Worm (Caenorhabditis elegans): ENCODE results near the gene heh-1.

Gene heh-1

ce11 chrIII:3160490-3160889 is 38.8 kb downstream of the heh-1 start:
- TF ChIP-seq aly-2 (tag; optimal IDR thresholded peaks at IDR 0.05) (no peak), nhr-11 (tag; optimal IDR thresholded peaks at IDR 0.05) (no peak), nhr-12 (tag; optimal IDR thresholded peaks at IDR 0.05) (no peak)

- TF ChIP-seq egl-27 (tag; optimal IDR thresholded peaks at IDR 0.05) (no peak), pqm-1 (tag; optimal IDR thresholded peaks at IDR 0.05) (no peak), eor-1 (tag; optimal IDR thresholded peaks at IDR 0.05) (no peak), pha-4 (tag; optimal IDR thresholded peaks at IDR 0.05) (no peak), nhr-12 (tag; optimal IDR thresholded peaks at IDR 0.05) (no peak), lsy-12 (tag; optimal IDR thresholded peaks at IDR 0.05) (no peak), ceh-82 (tag; optimal IDR thresholded peaks at IDR 0.05) (no peak), jun-1 (tag; optimal IDR thresholded peaks at IDR 0.05) (no peak), ceh-16 (tag; optimal IDR thresholded peaks at IDR 0.05) (no peak), snpc-4 (tag; optimal IDR thresholded peaks at IDR 0.05) (no peak), lin-39 (tag; optimal IDR thresholded peaks at IDR 0.05) (no peak)
Measured at ce11 chrIII:3154968-3155367, 44.3 kb downstream of the heh-1 start, which contains the start of gene C44B11.1. Gene C44B11.1, plus strand, starts transcription at chrIII:3155268.

- TF ChIP-seq pha-4 (tag; optimal IDR thresholded peaks at IDR 0.05) (no peak), snpc-4 (tag; optimal IDR thresholded peaks at IDR 0.05) (no peak), fkh-2 (tag; optimal IDR thresholded peaks at IDR 0.05) (no peak), nhr-76 (tag; optimal IDR thresholded peaks at IDR 0.05) (no peak), elt-3 (tag; optimal IDR thresholded peaks at IDR 0.05) (no peak), nfya-1 (tag; optimal IDR thresholded peaks at IDR 0.05; ENCODE audit: insufficient read depth) (no peak), sea-2 (GFP tag; optimal IDR thresholded peaks at IDR 0.05) (no peak), ztf-11 (tag; optimal IDR thresholded peaks at IDR 0.05) (no peak), mdl-1 (tag; optimal IDR thresholded peaks at IDR 0.05) (no peak), nhr-23 (tag; optimal IDR thresholded peaks at IDR 0.05) (no peak), nhr-77 (tag; optimal IDR thresholded peaks at IDR 0.05) (no peak), nhr-43 (tag; optimal IDR thresholded peaks at IDR 0.05; ENCODE audit: poor library complexity, severe bottlenecking) (no peak)
Measured at ce11 chrIII:3152848-3153247, 46.5 kb downstream of the heh-1 start, which contains the start of gene C44B11.6. Gene C44B11.6, plus strand, starts transcription at chrIII:3153148.
